Fruit fly (Drosophila melanogaster): ENCODE measurements around the gene Noc1.

The Noc1 gene

dm6 chr3L:11120419-11120958, 45.9 kb downstream of the Noc1 start, which contains the start of the genes FoxK and mRpL2:
TSS of gene FoxK (minus strand) at chr3L:11120783.
TSS of gene mRpL2 (plus strand) at chr3L:11120847.
- no peak for TF ChIP-seq CG10431 (GFP tag; optimal IDR thresholded peaks at IDR 0.05)
- 0 out of 2 replicates have a peak, but pooled peaks have one; percentile 38 for TF ChIP-seq unc-4 (GFP tag; IDR thresholded peaks at IDR 0.05; ENCODE audit: partially characterized antibody)
- TF ChIP-seq CG11085 (GFP tag; IDR thresholded peaks at IDR 0.05) = no peak
- no peak for TF ChIP-seq stc (GFP tag; IDR thresholded peaks at IDR 0.05)
- no peak for TF ChIP-seq Dfd (GFP tag; optimal IDR thresholded peaks at IDR 0.05)
- TF ChIP-seq zfh2 (GFP tag; optimal IDR thresholded peaks at IDR 0.05) = no peak
- no peak for TF ChIP-seq CG18476 (GFP tag; optimal IDR thresholded peaks at IDR 0.05)
- no peak for TF ChIP-seq CG31224 (GFP tag; IDR thresholded peaks at IDR 0.05)
- TF ChIP-seq danr (GFP tag; IDR thresholded peaks at IDR 0.05) = no peak
- no peak for TF ChIP-seq CG10147 (GFP tag; optimal IDR thresholded peaks at IDR 0.05)
- TF ChIP-seq sug (tag; optimal IDR thresholded peaks at IDR 0.05) = peak; percentile 0
- TF ChIP-seq D19A (tag; optimal IDR thresholded peaks at IDR 0.05) = no peak
- peak; percentile 56; the same call in 1 of the 2 replicates for TF ChIP-seq vvl (GFP tag; IDR thresholded peaks at IDR 0.05)
- no peak for TF ChIP-seq nerfin-1 (tag; optimal IDR thresholded peaks at IDR 0.05)
- no peak for TF ChIP-seq CG5245 (GFP tag; optimal IDR thresholded peaks at IDR 0.05)
- peak; percentile 72 for TF ChIP-seq Sin3A (optimal IDR thresholded peaks at IDR 0.05)
- no peak for TF ChIP-seq CG9609 (GFP tag; optimal IDR thresholded peaks at IDR 0.05)
- TF ChIP-seq ATbp (GFP tag; optimal IDR thresholded peaks at IDR 0.05) = no peak
- TF ChIP-seq Mrtf (GFP tag; IDR thresholded peaks at IDR 0.05) = no peak
- no peak for TF ChIP-seq CG9817 (tag; optimal IDR thresholded peaks at IDR 0.05)
- TF ChIP-seq fd96Cb (tag; optimal IDR thresholded peaks at IDR 0.05) = no peak
- TF ChIP-seq btn (GFP tag; optimal IDR thresholded peaks at IDR 0.05) = no peak
- TF ChIP-seq CG7556 (GFP tag; optimal IDR thresholded peaks at IDR 0.05) = no peak
- TF ChIP-seq CG7839 (tag; optimal IDR thresholded peaks at IDR 0.05) = no peak
- no peak for TF ChIP-seq Hsf (GFP tag; optimal IDR thresholded peaks at IDR 0.05)
- no peak for TF ChIP-seq Nf-YC (tag; optimal IDR thresholded peaks at IDR 0.05)
- TF ChIP-seq Asciz (GFP tag; optimal IDR thresholded peaks at IDR 0.05) = no peak
- no peak for TF ChIP-seq Mes4 (GFP tag; optimal IDR thresholded peaks at IDR 0.05)
- no peak for TF ChIP-seq CG18262 (tag; optimal IDR thresholded peaks at IDR 0.05)
- TF ChIP-seq Hr51 (GFP tag; optimal IDR thresholded peaks at IDR 0.05) = no peak
- TF ChIP-seq en (GFP tag; optimal IDR thresholded peaks at IDR 0.05) = no peak
- no peak for TF ChIP-seq CG18619 (GFP tag; optimal IDR thresholded peaks at IDR 0.05)
- no peak for TF ChIP-seq sc (optimal IDR thresholded peaks at IDR 0.05)
- no peak for TF ChIP-seq sc (GFP tag; optimal IDR thresholded peaks at IDR 0.05)
- peak; percentile 21 for TF ChIP-seq CG8924 (tag; optimal IDR thresholded peaks at IDR 0.05)
- no peak for TF ChIP-seq ap (GFP tag; IDR thresholded peaks at IDR 0.05)
- TF ChIP-seq jumu (GFP tag; optimal IDR thresholded peaks at IDR 0.05) = no peak
- peak; percentile 6 for TF ChIP-seq caup (GFP tag; optimal IDR thresholded peaks at IDR 0.05; ENCODE audit: severe bottlenecking)
- TF ChIP-seq chinmo (GFP tag; IDR thresholded peaks at IDR 0.05; ENCODE audit: partially characterized antibody) = no peak
- TF ChIP-seq D19B (GFP tag; optimal IDR thresholded peaks at IDR 0.05) = no peak
- peak; percentile 40 for TF ChIP-seq CG2120 (GFP tag; optimal IDR thresholded peaks at IDR 0.05)
- TF ChIP-seq CG34376 (GFP tag; optimal IDR thresholded peaks at IDR 0.05) = no peak
- TF ChIP-seq Lhr (GFP tag; optimal IDR thresholded peaks at IDR 0.05) = no peak
- TF ChIP-seq lola (GFP tag; optimal IDR thresholded peaks at IDR 0.05) = no peak
- no peak for TF ChIP-seq CG17612 (GFP tag; IDR thresholded peaks at IDR 0.05)
- no peak for TF ChIP-seq CG10654 (GFP tag; optimal IDR thresholded peaks at IDR 0.05)
- no peak for TF ChIP-seq CG4404 (GFP tag; IDR thresholded peaks at IDR 0.05)
- no peak for TF ChIP-seq sima (GFP tag; optimal IDR thresholded peaks at IDR 0.05)
- no peak for TF ChIP-seq Doc3 (GFP tag; IDR thresholded peaks at IDR 0.05; ENCODE audit: partially characterized antibody)
- TF ChIP-seq ci (GFP tag; IDR thresholded peaks at IDR 0.05) = peak; percentile 52
- TF ChIP-seq al (GFP tag; IDR thresholded peaks at IDR 0.05) = no peak
